Worm (Caenorhabditis elegans) whole organism, mixed stage, embryonic: Measurements from ENCODE around the gene col-124.

Experiments
- blmp-1 ChIP-seq: fragments of 150-350 bp; optimal IDR thresholded peaks from 2 replicates; lab custom pipeline; 2014; ENCODE audit warnings: missing biosample characterization, missing genetic modification characterization
- ces-1 ChIP-seq: fragments of 150-350 bp; optimal IDR thresholded peaks from 2 replicates; lab custom pipeline; 2014; ENCODE audit warnings: missing biosample characterization, missing genetic modification reagents, missing genetic modification characterization
- cnd-1 ChIP-seq: fragments of 200-800 bp; sonication (Bioruptor generic); optimal IDR thresholded peaks from 2 replicates; lab custom pipeline; 2018; ENCODE audit warnings: mild to moderate bottlenecking, missing genetic modification characterization, missing compliant biosample characterization
- flh-1 ChIP-seq: fragments of 200-800 bp; sonication (Bioruptor generic); optimal IDR thresholded peaks from 2 replicates; lab custom pipeline; 2018; ENCODE audit warnings: mild to moderate bottlenecking, missing genetic modification characterization, moderate library complexity, missing compliant biosample characterization
- hlh-1 ChIP-seq: fragments of 150-350 bp; optimal IDR thresholded peaks from 2 replicates; lab custom pipeline; 2014; ENCODE audit warnings: missing biosample characterization, missing genetic modification reagents, missing genetic modification characterization
- lin-13 ChIP-seq: fragments of 150-350 bp; optimal IDR thresholded peaks from 2 replicates; lab custom pipeline; 2014; ENCODE audit warnings: missing biosample characterization, missing genetic modification characterization
- nhr-12 ChIP-seq: fragments of 150-350 bp; optimal IDR thresholded peaks from 2 replicates; lab custom pipeline; 2014; ENCODE audit warnings: missing biosample characterization, missing genetic modification characterization
- nhr-237 ChIP-seq: fragments of 150-350 bp; optimal IDR thresholded peaks from 2 replicates; lab custom pipeline; 2014; ENCODE audit warnings: missing biosample characterization, missing genetic modification characterization
- nhr-28 ChIP-seq: fragments of 150-350 bp; optimal IDR thresholded peaks from 2 replicates; lab custom pipeline; 2014; ENCODE audit warnings: missing biosample characterization, missing genetic modification characterization
- sptf-1 ChIP-seq: sonication (generic microtip); optimal IDR thresholded peaks from 2 replicates; lab custom pipeline; 2017; ENCODE audit warnings: mild to moderate bottlenecking, missing genetic modification characterization, moderate library complexity, missing compliant biosample characterization
- ztf-11 ChIP-seq: fragments of 150-350 bp; optimal IDR thresholded peaks from 2 replicates; lab custom pipeline; 2014; ENCODE audit warnings: missing biosample characterization, missing genetic modification characterization

DNA sequence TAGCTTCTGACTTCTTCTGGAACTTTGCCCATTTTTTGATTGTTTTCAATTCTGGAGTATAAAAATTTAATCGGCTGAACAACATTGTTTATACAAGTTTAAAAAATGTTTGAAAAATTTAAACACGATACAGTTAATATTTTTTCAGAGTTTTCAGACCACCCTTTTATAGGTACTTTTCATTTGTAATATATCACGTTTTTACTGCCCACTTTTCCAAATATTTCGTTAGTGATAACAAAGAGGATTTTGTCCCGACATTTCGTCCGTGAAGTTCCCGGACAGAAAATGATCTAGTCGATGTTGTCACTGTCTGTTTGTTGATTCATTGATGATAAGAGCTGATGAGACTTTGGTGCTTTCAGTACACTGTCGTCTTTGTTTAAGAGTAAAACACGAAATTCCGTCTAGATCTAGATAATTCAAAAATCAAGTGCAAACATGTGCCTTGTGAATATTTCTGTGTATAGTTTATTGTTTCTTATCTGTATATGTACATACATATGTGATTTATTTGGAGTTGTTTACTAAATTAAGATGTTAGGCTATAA, 19.1 kb downstream of the col-124 start, which contains the start of gene ech-9:
- no peak for TF ChIP-seq nhr-237 (tag; lab: Kevin White, UChicago)
- TF ChIP-seq ztf-11, result no peak
- no peak for TF ChIP-seq sptf-1 (tag; lab: Kevin White, UChicago)
- no peak for TF ChIP-seq nhr-12 (tag; lab: Kevin White, UChicago)
- TF ChIP-seq ces-1 (GFP tag; lab: Kevin White, UChicago), result no peak
- TF ChIP-seq cnd-1 (tag; lab: Kevin White, UChicago), result no peak
- no peak for TF ChIP-seq lin-13 (tag; lab: Kevin White, UChicago)
- no peak for TF ChIP-seq blmp-1
- no peak for TF ChIP-seq hlh-1 (tag; lab: Kevin White, UChicago)
- TF ChIP-seq nhr-28, result no peak
- TF ChIP-seq flh-1 (GFP tag; lab: Kevin White, UChicago), result no peak
